Worm (Caenorhabditis elegans) whole organism, L2 larva: ENCODE results near the gene alh-1.
A peak's percentile ranks its signal among the peaks of the same experiment; 100 is the strongest.

Experiments used
- C34F6.9 ChIP-seq: fragments of 150-350 bp; optimal IDR thresholded peaks from 2 replicates; lab custom pipeline; 2014; ENCODE audit warnings: missing biosample characterization, missing genetic modification characterization
- Y55F3AM.14 ChIP-seq: fragments of 200-800 bp; sonication (Bioruptor generic); optimal IDR thresholded peaks from 2 replicates; lab custom pipeline; 2018; ENCODE audit warnings: mild to moderate bottlenecking, missing genetic modification characterization, missing compliant biosample characterization
- aly-2 ChIP-seq: fragments of 150-350 bp; optimal IDR thresholded peaks from 2 replicates; lab custom pipeline; 2014; ENCODE audit warnings: missing biosample characterization, missing genetic modification characterization
- ama-1 ChIP-seq: fragments of 150-350 bp; optimal IDR thresholded peaks from 2 replicates; lab custom pipeline; 2018; ENCODE audit warnings: inconsistent platforms
- blmp-1 ChIP-seq: sonication (generic microtip); optimal IDR thresholded peaks from 2 replicates; lab custom pipeline; 2017; ENCODE audit warnings: missing genetic modification characterization, mild to moderate bottlenecking, missing compliant biosample characterization, antibody characterized with exemption, moderate library complexity; ENCODE audit not compliant: insufficient read depth
- ceh-16 ChIP-seq: fragments of 150-350 bp; optimal IDR thresholded peaks from 2 replicates; lab custom pipeline; 2014; ENCODE audit warnings: missing biosample characterization, missing genetic modification characterization
- crh-2 ChIP-seq: sonication (generic microtip); optimal IDR thresholded peaks from 2 replicates; lab custom pipeline; 2017; ENCODE audit warnings: missing biosample characterization, missing genetic modification characterization
- egl-27 ChIP-seq: sonication (generic microtip); optimal IDR thresholded peaks from 3 replicates; lab custom pipeline; 2017; ENCODE audit warnings: missing biosample characterization, missing genetic modification reagents, missing genetic modification characterization
- elt-1 ChIP-seq: fragments of 150-350 bp; optimal IDR thresholded peaks from 2 replicates; lab custom pipeline; 2014; ENCODE audit warnings: missing biosample characterization, missing genetic modification characterization
- elt-3 ChIP-seq: sonication (generic microtip); optimal IDR thresholded peaks from 2 replicates; lab custom pipeline; 2017; ENCODE audit warnings: missing biosample characterization, missing genetic modification characterization
- fos-1 ChIP-seq: fragments of 150-350 bp; optimal IDR thresholded peaks from 2 replicates; lab custom pipeline; 2014; ENCODE audit warnings: missing biosample characterization, missing genetic modification characterization
- gmeb-1 ChIP-seq: fragments of 150-350 bp; optimal IDR thresholded peaks from 2 replicates; lab custom pipeline; 2014; ENCODE audit warnings: missing biosample characterization, missing genetic modification characterization
- lin-11 ChIP-seq: fragments of 150-350 bp; sonication (generic microtip); optimal IDR thresholded peaks from 2 replicates; lab custom pipeline; 2014; ENCODE audit warnings: missing biosample characterization, missing genetic modification characterization, inconsistent platforms, mixed read lengths
- lin-13 ChIP-seq: fragments of 150-350 bp; optimal IDR thresholded peaks from 2 replicates; lab custom pipeline; 2014; ENCODE audit warnings: missing biosample characterization, missing genetic modification reagents, missing genetic modification characterization
- lsy-2 ChIP-seq, 2 experiments: fragments of 150-350 bp in 1 of 2; sonication (generic microtip) in 1 of 2; optimal IDR thresholded peaks; 2 replicates each; lab custom pipeline; 2014 to 2017; ENCODE audit warnings: missing biosample characterization in 2 of 2, missing genetic modification characterization in 2 of 2
- mab-5 ChIP-seq: fragments of 150-350 bp; optimal IDR thresholded peaks from 2 replicates; lab custom pipeline; 2014; ENCODE audit warnings: missing biosample characterization, missing genetic modification characterization
- mbf-1 ChIP-seq: sonication (generic microtip); optimal IDR thresholded peaks from 2 replicates; lab custom pipeline; 2017; ENCODE audit warnings: missing biosample characterization, missing genetic modification characterization
- mdl-1 ChIP-seq, 2 experiments: fragments of 150-350 bp in 1 of 2; sonication (generic microtip) in 1 of 2; optimal IDR thresholded peaks; 2 replicates each; lab custom pipeline; 2017; ENCODE audit warnings: missing biosample characterization in 2 of 2, missing genetic modification characterization in 2 of 2
- nhr-10 ChIP-seq: sonication (generic microtip); optimal IDR thresholded peaks from 2 replicates; lab custom pipeline; 2017; ENCODE audit warnings: missing biosample characterization, missing genetic modification characterization
- nhr-12 ChIP-seq: fragments of 150-350 bp; optimal IDR thresholded peaks from 2 replicates; lab custom pipeline; 2014; ENCODE audit warnings: missing biosample characterization, missing genetic modification characterization
- nhr-129 ChIP-seq: fragments of 150-350 bp; optimal IDR thresholded peaks from 2 replicates; lab custom pipeline; 2014; ENCODE audit warnings: missing biosample characterization, missing genetic modification characterization
- nhr-21 ChIP-seq: fragments of 150-350 bp; optimal IDR thresholded peaks from 2 replicates; lab custom pipeline; 2014; ENCODE audit warnings: missing biosample characterization, missing genetic modification characterization
- nhr-237 ChIP-seq: fragments of 150-350 bp; optimal IDR thresholded peaks from 2 replicates; lab custom pipeline; 2014; ENCODE audit warnings: missing biosample characterization, missing genetic modification characterization
- nhr-25 ChIP-seq: fragments of 150-350 bp; sonication (generic microtip); optimal IDR thresholded peaks from 3 replicates; lab custom pipeline; 2014; ENCODE audit warnings: missing biosample characterization, missing genetic modification characterization
- nhr-6 ChIP-seq: fragments of 150-350 bp; optimal IDR thresholded peaks from 2 replicates; lab custom pipeline; 2014; ENCODE audit warnings: missing biosample characterization, missing genetic modification characterization
- peb-1 ChIP-seq: fragments of 150-350 bp; optimal IDR thresholded peaks from 2 replicates; lab custom pipeline; 2014; ENCODE audit warnings: missing biosample characterization, missing genetic modification characterization
- sem-4 ChIP-seq: fragments of 150-350 bp; optimal IDR thresholded peaks from 2 replicates; lab custom pipeline; 2014; ENCODE audit warnings: missing biosample characterization, missing genetic modification reagents, missing genetic modification characterization
- sma-3 ChIP-seq: sonication (generic microtip); optimal IDR thresholded peaks from 2 replicates; lab custom pipeline; 2016; ENCODE audit warnings: missing genetic modification reagents, missing genetic modification characterization, missing compliant biosample characterization
- sma-9 ChIP-seq, 2 experiments: fragments of 150-350 bp in 1 of 2; sonication (generic microtip) in 1 of 2; optimal IDR thresholded peaks; 2 replicates each; lab custom pipeline; 2014 to 2016; ENCODE audit warnings: missing genetic modification characterization in 2 of 2, mild to moderate bottlenecking in 1 of 2, missing biosample characterization in 1 of 2, missing compliant biosample characterization in 1 of 2, missing genetic modification reagents in 1 of 2, moderate library complexity in 1 of 2
- snpc-4 ChIP-seq: fragments of 150-350 bp; optimal IDR thresholded peaks from 2 replicates; lab custom pipeline; 2014; ENCODE audit warnings: missing biosample characterization, missing genetic modification characterization
- unc-39 ChIP-seq: fragments of 150-350 bp; optimal IDR thresholded peaks from 2 replicates; lab custom pipeline; 2014; ENCODE audit warnings: missing biosample characterization, missing genetic modification characterization
- unc-55 ChIP-seq: fragments of 150-350 bp; sonication (generic microtip); optimal IDR thresholded peaks from 3 replicates; lab custom pipeline; 2014; ENCODE audit warnings: missing biosample characterization, missing genetic modification reagents, missing genetic modification characterization
- unc-62 ChIP-seq: fragments of 150-350 bp; optimal IDR thresholded peaks from 2 replicates; lab custom pipeline; 2014; ENCODE audit warnings: missing biosample characterization, missing genetic modification reagents, missing genetic modification characterization
- zag-1 ChIP-seq: fragments of 150-350 bp; optimal IDR thresholded peaks from 2 replicates; lab custom pipeline; 2014; ENCODE audit warnings: missing biosample characterization, missing genetic modification characterization
- ztf-1 ChIP-seq: fragments of 200-800 bp; sonication (Bioruptor generic); conservative IDR thresholded peaks from 2 replicates; pipeline ENCODE4 v1.3.6; 2022; ENCODE audit warnings: missing genetic modification characterization, missing compliant biosample characterization
- ztf-11 ChIP-seq: sonication (generic microtip); optimal IDR thresholded peaks from 2 replicates; lab custom pipeline; 2017; ENCODE audit warnings: missing biosample characterization, missing genetic modification characterization

Gene alh-1

ce11 chrIII:5102616-5103015 lies 25.1 kb downstream of the alh-1 start, which contains the start of gene F54D8.6:
TSS of gene F54D8.6 (plus strand) at chrIII:5102985.
- TF ChIP-seq nhr-129 (tag; lab: Kevin White, UChicago) (no peak), C34F6.9 (tag; lab: Kevin White, UChicago) (peak; percentile 83), lin-13 (GFP tag; lab: Kevin White, UChicago) (peak; percentile 46), sma-9 (GFP tag; optimal IDR thresholded peaks at IDR 0.05; lab: Kevin White, UChicago) (peak; percentile 43), sma-9 (tag; optimal IDR thresholded peaks at IDR 0.05; lab: Kevin White, UChicago) (no peak), mbf-1 (tag; lab: Kevin White, UChicago) (no peak), sma-3 (GFP tag; lab: Kevin White, UChicago) (peak; percentile 54), lsy-2 (tag; optimal IDR thresholded peaks at IDR 0.05; lab: Kevin White, UChicago) (peak in 1 of 2 experiments; percentile 69), nhr-10 (tag; lab: Kevin White, UChicago) (no peak), blmp-1 (no peak), zag-1 (tag; lab: Kevin White, UChicago) (no peak), nhr-25 (peak; percentile 23), fos-1 (tag; lab: Kevin White, UChicago) (peak; percentile 30), unc-55 (GFP tag; lab: Kevin White, UChicago) (peak; percentile 74), mab-5 (peak; percentile 2), crh-2 (tag; lab: Kevin White, UChicago) (peak; percentile 35), gmeb-1 (tag; lab: Kevin White, UChicago) (peak; percentile 40)

- TF ChIP-seq unc-55 (GFP tag; lab: Kevin White, UChicago) (no peak), nhr-21 (tag; lab: Kevin White, UChicago) (no peak), nhr-6 (tag; lab: Kevin White, UChicago) (no peak), fos-1 (tag; lab: Kevin White, UChicago) (no peak), unc-39 (tag; lab: Kevin White, UChicago) (no peak), gmeb-1 (tag; lab: Kevin White, UChicago) (no peak), C34F6.9 (tag; lab: Kevin White, UChicago) (no peak), blmp-1 (no peak), peb-1 (tag; lab: Kevin White, UChicago) (no peak), Y55F3AM.14 (GFP tag; lab: Kevin White, UChicago) (no peak), lin-13 (GFP tag; lab: Kevin White, UChicago) (no peak), zag-1 (tag; lab: Kevin White, UChicago) (no peak), ama-1 (lab: Kevin White, UChicago) (no peak), sma-9 (GFP tag; optimal IDR thresholded peaks at IDR 0.05; lab: Kevin White, UChicago) (no peak), sma-9 (tag; optimal IDR thresholded peaks at IDR 0.05; lab: Kevin White, UChicago) (no peak), ztf-11 (tag; lab: Kevin White, UChicago) (no peak), mdl-1 (tag; optimal IDR thresholded peaks at IDR 0.05; lab: Kevin White, UChicago) (no peak), sma-3 (GFP tag; lab: Kevin White, UChicago) (no peak), sem-4 (tag; lab: Kevin White, UChicago) (no peak)
- TF ChIP-seq, all 48 proteins: peak for 0
Observed at ce11 chrIII:5105485-5105884, 27.9 kb downstream of the alh-1 start.

DNA sequence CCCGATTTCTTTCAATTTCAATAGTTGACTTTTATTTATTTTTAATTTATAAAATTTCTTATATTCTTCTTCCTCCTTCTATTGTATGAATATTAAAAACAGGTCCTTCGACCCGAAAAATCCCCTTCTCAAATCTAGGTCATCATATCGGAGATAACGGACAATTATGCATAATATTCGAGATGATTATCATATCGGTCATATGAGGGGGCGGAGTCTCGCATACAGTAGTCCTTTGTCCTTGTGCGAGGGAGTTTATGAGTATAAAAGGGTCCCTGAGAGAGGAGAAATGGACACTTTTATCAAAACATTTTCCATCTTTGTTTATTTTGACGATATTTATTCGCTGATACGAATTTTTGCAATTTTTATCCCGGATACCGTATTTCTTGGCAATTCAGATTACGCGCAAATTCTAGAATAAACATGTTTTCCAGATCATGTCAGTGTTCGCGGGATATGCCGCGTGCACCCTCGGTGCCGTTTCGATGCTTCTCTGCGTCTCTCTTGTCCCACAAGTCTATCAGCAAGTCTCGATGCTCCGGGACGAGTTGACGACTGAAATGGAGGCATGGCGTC lies 29.4 kb downstream of the alh-1 start, which contains the start of gene dpy-17:
dpy-17 (plus strand) TSS at position 438 of the 579 bp plus-strand sequence.
- no peak for TF ChIP-seq egl-27 (tag; lab: Kevin White, UChicago)
- TF ChIP-seq lin-11 (tag; lab: Kevin White, UChicago), result no peak
- TF ChIP-seq unc-62 (GFP tag; lab: Kevin White, UChicago), result no peak
- TF ChIP-seq nhr-12, result no peak
- no peak for TF ChIP-seq nhr-10 (tag; lab: Kevin White, UChicago)
- TF ChIP-seq ceh-16 (tag; lab: Kevin White, UChicago), result no peak
- TF ChIP-seq nhr-237 (tag; lab: Kevin White, UChicago), result no peak
- no peak for TF ChIP-seq snpc-4 (tag; lab: Kevin White, UChicago)
- no peak for TF ChIP-seq elt-1
- TF ChIP-seq C34F6.9 (tag; lab: Kevin White, UChicago), result no peak
- TF ChIP-seq nhr-6 (tag; lab: Kevin White, UChicago), result no peak
- TF ChIP-seq crh-2 (tag; lab: Kevin White, UChicago), result no peak
- TF ChIP-seq peb-1 (tag; lab: Kevin White, UChicago), result no peak
- no peak for TF ChIP-seq aly-2
- no peak for TF ChIP-seq elt-3 (tag; lab: Kevin White, UChicago)
- TF ChIP-seq mbf-1 (tag; lab: Kevin White, UChicago), result no peak
- TF ChIP-seq ztf-1 (GFP tag; lab: Robert Waterston, UW), result no peak
